Fruit fly (Drosophila melanogaster): ENCODE results near the gene Acyp2.

DNA sequence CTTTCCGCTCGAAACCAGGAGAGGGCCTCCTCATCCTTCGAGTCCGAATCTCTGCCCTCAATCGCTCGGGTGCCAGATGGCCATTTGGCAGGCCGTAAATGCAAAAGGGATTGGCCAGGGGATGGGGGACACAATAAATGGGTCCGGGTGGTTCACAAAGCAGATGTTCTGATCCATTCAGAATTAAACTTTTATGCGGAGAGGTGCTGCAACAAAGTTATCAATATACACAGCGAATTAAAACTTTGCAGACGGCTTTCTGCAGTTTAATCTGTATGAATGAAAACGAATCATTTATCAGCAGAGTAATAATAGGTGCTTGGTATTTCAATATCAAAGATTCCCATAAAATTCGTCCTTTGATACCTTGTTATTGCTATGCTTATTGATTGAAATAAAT lies 14.8 kb downstream of the Acyp2 start:
- TF ChIP-seq CTCF (optimal IDR thresholded peaks at IDR 0.05) (no peak), CG8478 (optimal IDR thresholded peaks at IDR 0.05) (no peak)
